Worm (Caenorhabditis elegans) whole organism, L1 larva: ENCODE results near the gene tbb-2.

Experiments
- C04F5.9 ChIP-seq: sonication (generic microtip); optimal IDR thresholded peaks from 2 replicates; lab custom pipeline; 2016; ENCODE audit warnings: missing genetic modification characterization, missing compliant biosample characterization
- C16A3.4 ChIP-seq: fragments of 150-350 bp; optimal IDR thresholded peaks from 2 replicates; lab custom pipeline; 2014; ENCODE audit warnings: missing biosample characterization, missing genetic modification characterization
- F16B12.6 ChIP-seq: fragments of 150-350 bp; optimal IDR thresholded peaks from 2 replicates; lab custom pipeline; 2014; ENCODE audit warnings: missing biosample characterization, missing genetic modification characterization
- aha-1 ChIP-seq: fragments of 150-350 bp; optimal IDR thresholded peaks from 2 replicates; lab custom pipeline; 2014; ENCODE audit warnings: missing biosample characterization, missing genetic modification characterization
- alr-1 ChIP-seq: fragments of 200-800 bp; sonication (Bioruptor generic); optimal IDR thresholded peaks from 2 replicates; lab custom pipeline; 2018; ENCODE audit warnings: borderline replicate concordance, mild to moderate bottlenecking, missing genetic modification characterization, missing compliant biosample characterization
- aly-2 ChIP-seq: fragments of 150-350 bp; optimal IDR thresholded peaks from 2 replicates; lab custom pipeline; 2014; ENCODE audit warnings: missing biosample characterization, missing genetic modification characterization
- ama-1 ChIP-seq: fragments of 150-350 bp; optimal IDR thresholded peaks from 2 replicates; lab custom pipeline; 2014
- blmp-1 ChIP-seq: fragments of 150-350 bp; optimal IDR thresholded peaks from 2 replicates; lab custom pipeline; 2014; ENCODE audit warnings: missing biosample characterization, missing genetic modification characterization
- ceh-8 ChIP-seq: fragments of 200-800 bp; sonication (Bioruptor generic); optimal IDR thresholded peaks from 2 replicates; lab custom pipeline; 2018; ENCODE audit warnings: mild to moderate bottlenecking, missing genetic modification characterization, moderate library complexity, missing compliant biosample characterization
- ceh-90 ChIP-seq: sonication (generic microtip); optimal IDR thresholded peaks from 2 replicates; lab custom pipeline; 2016; ENCODE audit warnings: missing genetic modification characterization, missing compliant biosample characterization
- ces-1 ChIP-seq: fragments of 150-350 bp; optimal IDR thresholded peaks from 2 replicates; lab custom pipeline; 2014; ENCODE audit warnings: missing biosample characterization, missing genetic modification reagents, missing genetic modification characterization
- dpl-1 ChIP-seq, 3 experiments: fragments of 150-350 bp in 2 of 3; sonication (generic microtip) in 1 of 3; optimal IDR thresholded peaks; 2 replicates each; lab custom pipeline; 2014 to 2017; ENCODE audit warnings: missing biosample characterization in 3 of 3, missing genetic modification characterization in 3 of 3, missing genetic modification reagents in 3 of 3
- dsc-1 ChIP-seq: sonication (generic microtip); optimal IDR thresholded peaks from 2 replicates; lab custom pipeline; 2016; ENCODE audit warnings: mild to moderate bottlenecking, missing genetic modification characterization, missing compliant biosample characterization
- efl-1 ChIP-seq, 4 experiments: fragments of 150-350 bp; optimal IDR thresholded peaks in 3 of 4; peaks in 1 of 4; 1 replicate in 1 of 4; 2 replicates in 3 of 4; lab custom pipeline; 2014; ENCODE audit warnings: missing biosample characterization in 2 of 4, missing genetic modification characterization in 2 of 4, missing genetic modification reagents in 2 of 4
- egl-27 ChIP-seq, 2 experiments: fragments of 150-350 bp in 1 of 2; sonication (generic microtip); optimal IDR thresholded peaks; 3 replicates each; lab custom pipeline; 2017 to 2018; ENCODE audit warnings: missing biosample characterization in 2 of 2, missing genetic modification characterization in 2 of 2, missing genetic modification reagents in 2 of 2
- elt-2 ChIP-seq: sonication (generic microtip); optimal IDR thresholded peaks from 2 replicates; lab custom pipeline; 2016; ENCODE audit warnings: missing genetic modification characterization, mild to moderate bottlenecking, inconsistent platforms, missing compliant biosample characterization, missing genetic modification reagents
- fkh-8 ChIP-seq: sonication (generic microtip); optimal IDR thresholded peaks from 2 replicates; lab custom pipeline; 2016; ENCODE audit warnings: mild to moderate bottlenecking, missing genetic modification characterization, missing compliant biosample characterization
- fos-1 ChIP-seq: fragments of 150-350 bp; optimal IDR thresholded peaks from 2 replicates; lab custom pipeline; 2014; ENCODE audit warnings: missing biosample characterization, missing genetic modification characterization
- hpl-2 ChIP-seq: fragments of 150-350 bp; optimal IDR thresholded peaks from 2 replicates; lab custom pipeline; 2014; ENCODE audit warnings: missing biosample characterization, missing genetic modification reagents, missing genetic modification characterization
- lin-13 ChIP-seq: fragments of 150-350 bp; optimal IDR thresholded peaks from 2 replicates; lab custom pipeline; 2014; ENCODE audit warnings: missing biosample characterization, missing genetic modification reagents, missing genetic modification characterization
- lin-14 ChIP-seq: fragments of 200-800 bp; sonication (Bioruptor generic); optimal IDR thresholded peaks from 2 replicates; lab custom pipeline; 2018; ENCODE audit warnings: mild to moderate bottlenecking, missing genetic modification characterization, moderate library complexity, missing compliant biosample characterization
- lin-15B ChIP-seq: fragments of 150-350 bp; sonication (generic microtip); optimal IDR thresholded peaks from 3 replicates; lab custom pipeline; 2014; ENCODE audit warnings: missing biosample characterization, missing genetic modification characterization
- lin-39 ChIP-seq: fragments of 150-350 bp; optimal IDR thresholded peaks from 2 replicates; lab custom pipeline; 2014; ENCODE audit warnings: missing biosample characterization, missing genetic modification reagents, missing genetic modification characterization
- lsy-2 ChIP-seq, 2 experiments: fragments of 150-350 bp; optimal IDR thresholded peaks; 2 replicates each; lab custom pipeline; 2014; ENCODE audit warnings: missing biosample characterization in 2 of 2, missing genetic modification characterization in 2 of 2
- mab-9 ChIP-seq: fragments of 200-800 bp; sonication (Bioruptor generic); IDR thresholded peaks from 2 replicates; pipeline ENCODE4 v1.3.6; 2022; ENCODE audit warnings: missing genetic modification reagents, missing genetic modification characterization, missing compliant biosample characterization
- mef-2 ChIP-seq: fragments of 150-350 bp; optimal IDR thresholded peaks from 2 replicates; lab custom pipeline; 2014; ENCODE audit warnings: missing biosample characterization, missing genetic modification characterization
- mep-1 ChIP-seq: fragments of 150-350 bp; optimal IDR thresholded peaks from 2 replicates; lab custom pipeline; 2014; ENCODE audit warnings: missing biosample characterization, missing genetic modification characterization
- nhr-20 ChIP-seq: sonication (generic microtip); optimal IDR thresholded peaks from 2 replicates; lab custom pipeline; 2016; ENCODE audit warnings: mild to moderate bottlenecking, missing genetic modification characterization, missing compliant biosample characterization
- nhr-47 ChIP-seq: sonication (generic microtip); optimal IDR thresholded peaks from 2 replicates; lab custom pipeline; 2016; ENCODE audit warnings: mild to moderate bottlenecking, missing genetic modification characterization, moderate library complexity, missing compliant biosample characterization
- nhr-71 ChIP-seq: sonication (generic microtip); optimal IDR thresholded peaks from 2 replicates; lab custom pipeline; 2016; ENCODE audit warnings: mild to moderate bottlenecking, missing genetic modification characterization, moderate library complexity, missing compliant biosample characterization
- nhr-77 ChIP-seq: fragments of 150-350 bp; optimal IDR thresholded peaks from 2 replicates; lab custom pipeline; 2014; ENCODE audit warnings: missing biosample characterization, missing genetic modification characterization
- nhr-84 ChIP-seq: sonication (generic microtip); optimal IDR thresholded peaks from 2 replicates; lab custom pipeline; 2017; ENCODE audit warnings: missing biosample characterization, missing genetic modification characterization
- nhr-85 ChIP-seq: sonication (generic microtip); peaks from one replicate; lab custom pipeline; 2016; ENCODE audit warnings: missing genetic modification characterization, inconsistent platforms, missing compliant biosample characterization
- rnt-1 ChIP-seq: sonication (generic microtip); optimal IDR thresholded peaks from 2 replicates; lab custom pipeline; 2016; ENCODE audit warnings: mild to moderate bottlenecking, missing genetic modification characterization, moderate library complexity, missing compliant biosample characterization
- snpc-4 ChIP-seq: fragments of 150-350 bp; optimal IDR thresholded peaks from 2 replicates; lab custom pipeline; 2014; ENCODE audit warnings: missing biosample characterization, missing genetic modification characterization
- unc-130 ChIP-seq: fragments of 150-350 bp; optimal IDR thresholded peaks from 2 replicates; lab custom pipeline; 2017; ENCODE audit warnings: missing biosample characterization, missing genetic modification characterization, inconsistent platforms
- unc-30 ChIP-seq: sonication (generic microtip); optimal IDR thresholded peaks from 2 replicates; lab custom pipeline; 2017; ENCODE audit warnings: missing biosample characterization, missing genetic modification characterization
- unc-86 ChIP-seq: sonication (generic microtip); optimal IDR thresholded peaks from 2 replicates; lab custom pipeline; 2016; ENCODE audit warnings: missing genetic modification characterization, missing compliant biosample characterization
- zip-4 ChIP-seq: fragments of 200-800 bp; sonication (Bioruptor generic); optimal IDR thresholded peaks from 2 replicates; lab custom pipeline; 2018; ENCODE audit warnings: mild to moderate bottlenecking, missing genetic modification characterization, moderate library complexity, missing compliant biosample characterization
- ztf-11 ChIP-seq, 2 experiments: sonication (generic microtip); optimal IDR thresholded peaks; 2 replicates each; lab custom pipeline; 2016 to 2017; ENCODE audit warnings: missing genetic modification characterization in 2 of 2, missing biosample characterization in 1 of 2, missing compliant biosample characterization in 1 of 2

Gene tbb-2

DNA sequence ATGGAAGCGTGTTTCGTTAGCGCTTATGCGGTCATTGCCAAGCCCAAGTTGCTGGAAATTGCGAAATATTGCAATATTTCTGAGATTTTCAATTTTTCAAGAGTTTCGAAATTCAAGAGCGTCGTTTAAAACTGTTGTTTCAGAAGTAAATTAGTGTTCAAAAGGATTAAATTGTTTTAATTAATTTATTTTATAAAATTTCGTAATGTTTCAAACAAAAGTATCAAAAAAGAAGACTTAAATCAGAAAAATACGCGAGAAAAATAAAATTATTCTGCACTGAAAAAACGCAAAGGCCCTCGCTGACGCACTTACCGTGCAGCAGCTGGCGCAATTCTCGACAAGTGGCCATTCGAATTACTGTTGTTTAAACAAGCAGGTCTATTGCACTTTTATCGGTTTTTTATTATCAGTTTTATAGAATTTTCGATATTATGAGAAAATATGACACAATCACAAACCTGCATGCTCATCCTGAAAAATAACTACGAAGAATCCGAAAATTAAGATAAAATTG, 13.3 kb downstream of the tbb-2 start, which contains the start of gene tif-1A (continued):
- peak; percentile 76 for TF ChIP-seq hpl-2 (GFP tag; lab: Kevin White, UChicago)
- TF ChIP-seq ces-1, result no peak
- TF ChIP-seq snpc-4 (tag; lab: Kevin White, UChicago), result peak; percentile 82
- TF ChIP-seq ceh-90 (tag; lab: Kevin White, UChicago), result no peak
- TF ChIP-seq aly-2 (tag; lab: Kevin White, UChicago), result peak; percentile 9
- TF ChIP-seq elt-2 (tag; lab: Kevin White, UChicago), result peak; percentile 90
- no peak for TF ChIP-seq ama-1
- peak; percentile 90 for TF ChIP-seq nhr-47 (tag; lab: Kevin White, UChicago)

ce11 chrIII:3994457-3994856, 23.0 kb downstream of the tbb-2 start:
- TF ChIP-seq nhr-71 (peak; percentile 43), lin-39 (tag; lab: Kevin White, UChicago) (peak; percentile 22), rnt-1 (peak; percentile 41), lsy-2 (tag; optimal IDR thresholded peaks at IDR 0.05; lab: Kevin White, UChicago) (peak in 1 of 2 experiments; percentile 45), nhr-47 (tag; lab: Kevin White, UChicago) (no peak), lin-14 (peak; percentile 55)

- TF ChIP-seq efl-1 (optimal IDR thresholded peaks at IDR 0.05; lab: Kevin White, UChicago) (no peak), efl-1 (GFP tag; optimal IDR thresholded peaks at IDR 0.05 in 1 of 2; lab: Kevin White, UChicago) (peak in 1 of 2 experiments; percentile 71), dsc-1 (tag; lab: Kevin White, UChicago) (peak; percentile 6), fkh-8 (tag; lab: Kevin White, UChicago) (peak; percentile 21), mab-9 (GFP tag; lab: Robert Waterston, UW) (no peak)
These were observed 25.3 kb downstream of the tbb-2 start, which contains the start of gene glb-11 for ce11 chrIII:3992089-3992488. Gene glb-11 (minus strand): TSS chrIII:3992189.

- TF ChIP-seq mef-2 (tag; lab: Kevin White, UChicago) (peak; percentile 21), rnt-1 (peak; percentile 46), lin-14 (peak; percentile 35), lin-39 (tag; lab: Kevin White, UChicago) (no peak), aha-1 (tag; lab: Kevin White, UChicago) (no peak), nhr-71 (peak; percentile 46), unc-30 (tag; lab: Kevin White, UChicago) (no peak), dsc-1 (tag; lab: Kevin White, UChicago) (peak; percentile 36)
- TF ChIP-seq, all 84 proteins: peak for 5
These were observed 26.1 kb downstream of the tbb-2 start for ce11 chrIII:3991362-3991761.

DNA sequence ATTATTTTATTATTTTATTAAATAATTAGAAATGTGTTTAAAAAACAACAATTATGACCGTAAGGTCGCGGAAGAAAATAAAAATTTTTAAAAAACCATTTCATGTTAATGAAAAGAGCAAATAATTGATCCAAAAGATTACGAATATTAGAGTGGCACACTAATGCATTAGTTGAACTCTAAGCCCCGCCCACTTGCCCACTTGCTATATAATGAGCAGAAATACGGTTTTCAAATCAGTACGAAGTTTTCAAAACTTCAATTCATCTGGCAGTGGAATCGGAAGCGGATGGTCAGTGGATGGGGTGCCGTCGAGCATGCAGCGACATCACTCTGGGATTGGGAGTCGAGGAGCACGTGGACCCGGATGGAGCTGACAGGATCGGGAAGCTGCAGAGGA, 29.7 kb downstream of the tbb-2 start, which contains the start of gene C36E8.6:
C36E8.6 (plus strand) TSS at position 301 of the 400 bp plus-strand sequence.
- TF ChIP-seq lin-15B, result no peak
- TF ChIP-seq ztf-11 (tag; optimal IDR thresholded peaks at IDR 0.05; lab: Kevin White, UChicago), result no peak
- TF ChIP-seq fos-1, result no peak
- TF ChIP-seq unc-86 (tag; lab: Kevin White, UChicago), result no peak
- no peak for TF ChIP-seq unc-130

DNA sequence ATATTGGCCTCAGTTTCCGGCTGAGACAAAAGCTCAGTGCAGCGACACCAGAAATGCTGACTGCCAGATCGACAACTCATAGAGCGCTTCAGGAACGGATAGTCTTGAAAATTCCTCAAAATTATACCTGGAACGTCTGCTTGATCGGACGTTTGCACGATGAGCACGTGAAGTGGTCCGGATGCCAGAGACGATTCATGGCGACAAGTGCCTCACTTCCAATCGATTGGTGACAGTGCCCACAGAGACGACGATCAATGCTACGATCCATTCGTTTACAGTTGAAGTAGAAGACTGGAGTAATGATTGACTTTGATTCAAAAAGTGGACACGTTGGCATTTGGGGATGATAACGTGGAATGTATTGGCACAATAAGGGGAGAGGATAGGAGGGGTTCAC, 31.1 kb downstream of the tbb-2 start, which contains the start of gene Y1A5A.1:
Y1A5A.1 (minus strand) TSS at position 294 of the 400 bp plus-strand sequence.
- TF ChIP-seq efl-1 (optimal IDR thresholded peaks at IDR 0.05; lab: Kevin White, UChicago) (no peak), efl-1 (GFP tag; optimal IDR thresholded peaks at IDR 0.05 in 1 of 2; lab: Kevin White, UChicago) (peak in 1 of 2 experiments; percentile 33), alr-1 (no peak), lin-15B (no peak)

ce11 chrIII:3984049-3984484, 33.4 kb downstream of the tbb-2 start:
- no peak for TF ChIP-seq ceh-8 (GFP tag; lab: Kevin White, UChicago)
- peak in 1 of 2 experiments; percentile 10 for TF ChIP-seq ztf-11 (tag; optimal IDR thresholded peaks at IDR 0.05; lab: Kevin White, UChicago)
- TF ChIP-seq nhr-85, result no peak
- TF ChIP-seq nhr-77 (tag; lab: Kevin White, UChicago), result peak; percentile 70
- peak; percentile 16 for TF ChIP-seq nhr-20 (tag; lab: Kevin White, UChicago)
- peak in 1 of 2 experiments; percentile 8 for TF ChIP-seq egl-27 (tag; optimal IDR thresholded peaks at IDR 0.05; lab: Kevin White, UChicago)
- TF ChIP-seq lin-13 (GFP tag; lab: Kevin White, UChicago), result no peak
- TF ChIP-seq aha-1 (tag; lab: Kevin White, UChicago), result no peak
- TF ChIP-seq zip-4 (GFP tag; lab: Kevin White, UChicago), result no peak
- peak in 1 of 2 experiments; percentile 23 for TF ChIP-seq lsy-2 (tag; optimal IDR thresholded peaks at IDR 0.05; lab: Kevin White, UChicago)
- no peak for TF ChIP-seq F16B12.6 (tag; lab: Kevin White, UChicago)
- TF ChIP-seq lin-15B, result no peak
- TF ChIP-seq C16A3.4 (tag; lab: Kevin White, UChicago), result no peak
- no peak for TF ChIP-seq blmp-1
- no peak for TF ChIP-seq nhr-84 (tag; lab: Kevin White, UChicago)
- TF ChIP-seq dpl-1 (GFP tag; optimal IDR thresholded peaks at IDR 0.05; lab: Kevin White, UChicago), result no peak
- no peak for TF ChIP-seq mep-1 (tag; lab: Kevin White, UChicago)
- TF ChIP-seq C04F5.9, result no peak
